Worm (Caenorhabditis elegans) whole organism, L2 larva: ENCODE measurements around the gene clec-210.

Source experiments
- F13H6.1 ChIP-seq: sonication (generic microtip); optimal IDR thresholded peaks from 2 replicates; lab custom pipeline; 2016; ENCODE audit warnings: missing genetic modification characterization, missing compliant biosample characterization
- R02D3.7 ChIP-seq: fragments of 150-350 bp; optimal IDR thresholded peaks from 2 replicates; lab custom pipeline; 2014; ENCODE audit warnings: missing biosample characterization, missing genetic modification characterization
- ZK546.5 ChIP-seq: sonication (generic microtip); optimal IDR thresholded peaks from 2 replicates; lab custom pipeline; 2017; ENCODE audit warnings: missing biosample characterization, missing genetic modification characterization
- alr-1 ChIP-seq: fragments of 150-350 bp; optimal IDR thresholded peaks from 2 replicates; lab custom pipeline; 2014; ENCODE audit warnings: missing biosample characterization, missing genetic modification characterization
- aly-2 ChIP-seq: fragments of 150-350 bp; optimal IDR thresholded peaks from 2 replicates; lab custom pipeline; 2014; ENCODE audit warnings: missing biosample characterization, missing genetic modification characterization
- ama-1 ChIP-seq: fragments of 150-350 bp; optimal IDR thresholded peaks from 2 replicates; lab custom pipeline; 2018; ENCODE audit warnings: inconsistent platforms
- blmp-1 ChIP-seq: sonication (generic microtip); optimal IDR thresholded peaks from 2 replicates; lab custom pipeline; 2017; ENCODE audit warnings: missing genetic modification characterization, mild to moderate bottlenecking, missing compliant biosample characterization, antibody characterized with exemption, moderate library complexity; ENCODE audit not compliant: insufficient read depth
- ceh-16 ChIP-seq: fragments of 150-350 bp; optimal IDR thresholded peaks from 2 replicates; lab custom pipeline; 2014; ENCODE audit warnings: missing biosample characterization, missing genetic modification characterization
- ceh-82 ChIP-seq: fragments of 150-350 bp; optimal IDR thresholded peaks from 2 replicates; lab custom pipeline; 2014; ENCODE audit warnings: missing biosample characterization, missing genetic modification characterization
- dmd-4 ChIP-seq: sonication (generic microtip); optimal IDR thresholded peaks from 2 replicates; lab custom pipeline; 2017; ENCODE audit warnings: missing biosample characterization, missing genetic modification characterization
- egl-27 ChIP-seq: sonication (generic microtip); optimal IDR thresholded peaks from 3 replicates; lab custom pipeline; 2017; ENCODE audit warnings: missing biosample characterization, missing genetic modification reagents, missing genetic modification characterization
- elt-1 ChIP-seq: fragments of 150-350 bp; optimal IDR thresholded peaks from 2 replicates; lab custom pipeline; 2014; ENCODE audit warnings: missing biosample characterization, missing genetic modification characterization
- elt-3 ChIP-seq: sonication (generic microtip); optimal IDR thresholded peaks from 2 replicates; lab custom pipeline; 2017; ENCODE audit warnings: missing biosample characterization, missing genetic modification characterization
- fos-1 ChIP-seq: fragments of 150-350 bp; optimal IDR thresholded peaks from 2 replicates; lab custom pipeline; 2014; ENCODE audit warnings: missing biosample characterization, missing genetic modification characterization
- gmeb-1 ChIP-seq: fragments of 150-350 bp; optimal IDR thresholded peaks from 2 replicates; lab custom pipeline; 2014; ENCODE audit warnings: missing biosample characterization, missing genetic modification characterization
- lin-11 ChIP-seq: fragments of 150-350 bp; sonication (generic microtip); optimal IDR thresholded peaks from 2 replicates; lab custom pipeline; 2014; ENCODE audit warnings: missing biosample characterization, missing genetic modification characterization, inconsistent platforms, mixed read lengths
- lin-13 ChIP-seq: fragments of 150-350 bp; optimal IDR thresholded peaks from 2 replicates; lab custom pipeline; 2014; ENCODE audit warnings: missing biosample characterization, missing genetic modification reagents, missing genetic modification characterization
- lin-39 ChIP-seq: fragments of 150-350 bp; optimal IDR thresholded peaks from 2 replicates; lab custom pipeline; 2014; ENCODE audit warnings: missing biosample characterization, missing genetic modification reagents, missing genetic modification characterization
- lsy-2 ChIP-seq, 2 experiments: fragments of 150-350 bp in 1 of 2; sonication (generic microtip) in 1 of 2; optimal IDR thresholded peaks; 2 replicates each; lab custom pipeline; 2014 to 2017; ENCODE audit warnings: missing biosample characterization in 2 of 2, missing genetic modification characterization in 2 of 2
- mbf-1 ChIP-seq: sonication (generic microtip); optimal IDR thresholded peaks from 2 replicates; lab custom pipeline; 2017; ENCODE audit warnings: missing biosample characterization, missing genetic modification characterization
- nhr-10 ChIP-seq: sonication (generic microtip); optimal IDR thresholded peaks from 2 replicates; lab custom pipeline; 2017; ENCODE audit warnings: missing biosample characterization, missing genetic modification characterization
- nhr-11 ChIP-seq: fragments of 150-350 bp; optimal IDR thresholded peaks from 2 replicates; lab custom pipeline; 2014; ENCODE audit warnings: missing biosample characterization, missing genetic modification characterization
- nhr-12 ChIP-seq: fragments of 150-350 bp; optimal IDR thresholded peaks from 2 replicates; lab custom pipeline; 2014; ENCODE audit warnings: missing biosample characterization, missing genetic modification characterization
- nhr-129 ChIP-seq: fragments of 150-350 bp; optimal IDR thresholded peaks from 2 replicates; lab custom pipeline; 2014; ENCODE audit warnings: missing biosample characterization, missing genetic modification characterization
- nhr-237 ChIP-seq: fragments of 150-350 bp; optimal IDR thresholded peaks from 2 replicates; lab custom pipeline; 2014; ENCODE audit warnings: missing biosample characterization, missing genetic modification characterization
- nhr-25 ChIP-seq: fragments of 150-350 bp; sonication (generic microtip); optimal IDR thresholded peaks from 3 replicates; lab custom pipeline; 2014; ENCODE audit warnings: missing biosample characterization, missing genetic modification characterization
- nhr-6 ChIP-seq: fragments of 150-350 bp; optimal IDR thresholded peaks from 2 replicates; lab custom pipeline; 2014; ENCODE audit warnings: missing biosample characterization, missing genetic modification characterization
- nhr-77 ChIP-seq: fragments of 150-350 bp; optimal IDR thresholded peaks from 2 replicates; lab custom pipeline; 2014; ENCODE audit warnings: missing biosample characterization, missing genetic modification characterization
- sem-4 ChIP-seq: fragments of 150-350 bp; optimal IDR thresholded peaks from 2 replicates; lab custom pipeline; 2014; ENCODE audit warnings: missing biosample characterization, missing genetic modification reagents, missing genetic modification characterization
- skn-1 ChIP-seq: sonication (generic microtip); optimal IDR thresholded peaks from 2 replicates; lab custom pipeline; 2017; ENCODE audit warnings: missing biosample characterization, missing genetic modification characterization
- sma-9 ChIP-seq, 2 experiments: fragments of 150-350 bp in 1 of 2; sonication (generic microtip) in 1 of 2; optimal IDR thresholded peaks; 2 replicates each; lab custom pipeline; 2014 to 2016; ENCODE audit warnings: missing genetic modification characterization in 2 of 2, mild to moderate bottlenecking in 1 of 2, missing biosample characterization in 1 of 2, missing compliant biosample characterization in 1 of 2, missing genetic modification reagents in 1 of 2, moderate library complexity in 1 of 2
- snpc-4 ChIP-seq: fragments of 150-350 bp; optimal IDR thresholded peaks from 2 replicates; lab custom pipeline; 2014; ENCODE audit warnings: missing biosample characterization, missing genetic modification characterization
- unc-39 ChIP-seq: fragments of 150-350 bp; optimal IDR thresholded peaks from 2 replicates; lab custom pipeline; 2014; ENCODE audit warnings: missing biosample characterization, missing genetic modification characterization
- unc-55 ChIP-seq: fragments of 150-350 bp; sonication (generic microtip); optimal IDR thresholded peaks from 3 replicates; lab custom pipeline; 2014; ENCODE audit warnings: missing biosample characterization, missing genetic modification reagents, missing genetic modification characterization
- unc-62 ChIP-seq: fragments of 150-350 bp; optimal IDR thresholded peaks from 2 replicates; lab custom pipeline; 2014; ENCODE audit warnings: missing biosample characterization, missing genetic modification reagents, missing genetic modification characterization
- ztf-1 ChIP-seq: fragments of 200-800 bp; sonication (Bioruptor generic); conservative IDR thresholded peaks from 2 replicates; pipeline ENCODE4 v1.3.6; 2022; ENCODE audit warnings: missing genetic modification characterization, missing compliant biosample characterization
- ztf-11 ChIP-seq: sonication (generic microtip); optimal IDR thresholded peaks from 2 replicates; lab custom pipeline; 2017; ENCODE audit warnings: missing biosample characterization, missing genetic modification characterization

The clec-210 gene

DNA sequence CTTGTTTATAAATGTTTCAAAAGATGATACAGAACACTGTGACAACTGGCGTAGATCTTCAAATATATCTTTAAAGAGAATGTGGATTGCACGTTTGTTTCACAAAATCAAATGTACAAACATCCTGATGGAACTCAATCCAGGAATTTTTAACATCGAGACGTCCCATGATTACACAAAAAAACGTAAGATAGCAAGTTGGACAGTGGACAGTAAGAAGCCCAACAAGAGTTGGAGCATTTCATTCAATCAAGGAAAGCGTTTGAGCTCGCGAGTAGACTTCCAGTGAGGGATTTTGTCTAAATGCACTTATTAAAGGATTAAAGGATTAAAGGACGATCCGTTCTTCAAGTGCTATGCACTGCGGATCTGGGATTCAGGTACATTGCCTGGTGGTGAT lies 41.1 kb downstream of the clec-210 start, which contains the start of gene C36C5.12:
Gene C36C5.12 (minus strand): TSS at position 101 of the 400 bp plus-strand sequence.
- no peak for TF ChIP-seq blmp-1 (tag; lab: Kevin White, UChicago)
- TF ChIP-seq egl-27 (tag; lab: Kevin White, UChicago): no peak

DNA sequence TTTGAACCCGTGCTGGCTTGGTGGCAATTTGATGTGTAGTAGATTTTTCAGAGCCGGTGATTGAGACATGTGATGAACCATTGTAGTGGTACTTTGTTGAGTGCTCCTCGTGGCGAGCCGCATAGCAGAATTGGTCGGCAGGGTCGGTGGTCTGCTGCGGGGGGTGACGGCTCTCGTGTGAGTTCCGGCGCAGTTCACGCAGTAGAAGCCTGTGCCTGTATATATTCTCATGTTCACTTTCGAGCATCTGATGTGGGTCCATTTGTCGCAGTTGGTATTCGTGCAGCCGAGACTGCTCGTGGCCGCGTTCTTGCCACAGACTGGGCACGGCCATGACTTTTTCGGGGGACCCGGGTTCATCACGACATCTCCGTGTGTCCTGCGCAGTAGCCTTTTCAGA lies 44.1 kb downstream of the clec-210 start:
- TF ChIP-seq nhr-25 (tag; lab: Kevin White, UChicago) (no peak), sma-9 (GFP tag; optimal IDR thresholded peaks at IDR 0.05; lab: Kevin White, UChicago) (no peak), sma-9 (tag; optimal IDR thresholded peaks at IDR 0.05; lab: Kevin White, UChicago) (no peak), blmp-1 (tag; lab: Kevin White, UChicago) (no peak), ztf-11 (tag; lab: Kevin White, UChicago) (no peak), nhr-129 (tag; lab: Kevin White, UChicago) (no peak), F13H6.1 (no peak), nhr-77 (no peak), lin-13 (no peak), nhr-6 (tag; lab: Kevin White, UChicago) (no peak), alr-1 (tag; lab: Kevin White, UChicago) (no peak), mbf-1 (no peak), elt-1 (tag; lab: Kevin White, UChicago) (no peak), ceh-16 (tag; lab: Kevin White, UChicago) (no peak), gmeb-1 (tag; lab: Kevin White, UChicago) (no peak), nhr-11 (tag; lab: Kevin White, UChicago) (no peak), ama-1 (no peak), aly-2 (tag; lab: Kevin White, UChicago) (no peak), R02D3.7 (no peak), lsy-2 (tag; optimal IDR thresholded peaks at IDR 0.05; lab: Kevin White, UChicago) (no peak), fos-1 (tag; lab: Kevin White, UChicago) (no peak)

DNA sequence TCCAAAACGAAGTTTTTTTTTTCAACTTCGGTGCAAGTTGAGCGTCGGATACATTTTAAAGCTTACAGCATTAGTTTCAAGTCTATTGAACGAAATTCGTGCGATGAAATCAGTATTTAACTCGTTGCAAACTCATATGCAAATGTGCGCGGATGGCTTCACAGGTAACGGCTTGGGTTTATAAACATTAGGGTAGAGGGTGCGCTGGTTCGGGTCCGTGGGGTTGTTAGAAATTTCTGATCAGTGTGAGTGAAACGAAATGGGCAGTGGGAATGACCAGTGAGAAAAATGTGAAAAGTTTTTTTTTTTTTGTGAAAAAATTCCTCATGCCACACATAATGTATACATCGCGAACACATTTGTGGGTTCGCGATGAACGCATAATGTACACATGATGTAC lies 45.0 kb downstream of the clec-210 start:
- TF ChIP-seq ZK546.5 (tag; lab: Kevin White, UChicago): no peak
- TF ChIP-seq lin-11 (tag; lab: Kevin White, UChicago): no peak
- TF ChIP-seq nhr-6 (tag; lab: Kevin White, UChicago): no peak
- no peak for TF ChIP-seq snpc-4 (tag; lab: Kevin White, UChicago)
- TF ChIP-seq ceh-16 (tag; lab: Kevin White, UChicago): no peak
- no peak for TF ChIP-seq mbf-1
- TF ChIP-seq ama-1: no peak
- TF ChIP-seq gmeb-1 (tag; lab: Kevin White, UChicago): no peak
- TF ChIP-seq sma-9 (GFP tag; optimal IDR thresholded peaks at IDR 0.05; lab: Kevin White, UChicago): no peak
- TF ChIP-seq sma-9 (tag; optimal IDR thresholded peaks at IDR 0.05; lab: Kevin White, UChicago): no peak
- no peak for TF ChIP-seq blmp-1 (tag; lab: Kevin White, UChicago)
- TF ChIP-seq ztf-1: no peak
- no peak for TF ChIP-seq unc-55 (GFP tag; lab: Kevin White, UChicago)
- TF ChIP-seq unc-39: no peak
- no peak for TF ChIP-seq nhr-12 (tag; lab: Kevin White, UChicago)
- TF ChIP-seq dmd-4: no peak
- TF ChIP-seq, all 48 proteins: peak for 0

DNA sequence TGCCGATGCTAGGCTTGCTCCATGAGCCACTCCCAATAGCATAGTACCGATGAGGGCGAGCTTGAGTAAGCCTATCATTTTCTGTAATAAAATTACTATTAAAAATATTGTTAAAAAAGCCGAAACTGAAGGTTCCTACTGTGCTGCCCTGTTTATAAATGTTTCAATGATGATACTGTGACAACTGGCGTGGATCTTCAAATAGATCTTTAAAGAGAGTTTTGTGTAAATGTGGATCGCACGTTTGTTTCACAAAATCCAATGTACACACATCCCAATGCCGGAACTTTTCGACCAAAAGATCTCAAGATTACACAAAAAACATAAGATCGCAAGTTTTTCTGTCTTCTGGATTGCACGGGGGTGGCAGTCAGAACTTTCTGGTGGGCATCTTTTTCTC lies 47.3 kb downstream of the clec-210 start, which contains the start of gene C36C5.14:
Gene C36C5.14 (minus strand): TSS at position 101 of the 400 bp plus-strand sequence.
- TF ChIP-seq lin-39 (tag; lab: Kevin White, UChicago) (no peak), skn-1 (tag; lab: Kevin White, UChicago) (no peak), ztf-11 (tag; lab: Kevin White, UChicago) (no peak), ZK546.5 (tag; lab: Kevin White, UChicago) (no peak), dmd-4 (no peak), fos-1 (tag; lab: Kevin White, UChicago) (no peak), mbf-1 (no peak), nhr-77 (no peak), ceh-82 (no peak), sem-4 (tag; lab: Kevin White, UChicago) (no peak), gmeb-1 (tag; lab: Kevin White, UChicago) (no peak), aly-2 (tag; lab: Kevin White, UChicago) (no peak), snpc-4 (tag; lab: Kevin White, UChicago) (no peak), nhr-10 (no peak)

ce11 chrV:3166260-3166659 lies 48.1 kb downstream of the clec-210 start, which contains the start of gene C36C5.4:
TSS of gene C36C5.4 (plus strand) at chrV:3166560.
- TF ChIP-seq mbf-1 (no peak), ZK546.5 (tag; lab: Kevin White, UChicago) (no peak), elt-3 (no peak), ama-1 (no peak), nhr-237 (tag; lab: Kevin White, UChicago) (no peak), sem-4 (tag; lab: Kevin White, UChicago) (no peak), unc-62 (no peak), skn-1 (tag; lab: Kevin White, UChicago) (no peak)
